Worm (Caenorhabditis elegans) whole organism, mixed stage, embryonic: Measurements from ENCODE around the gene frm-5.2.
"Not testable (repeated sequence)": the region's sequence is repeated elsewhere in the genome, so short reads cannot be mapped to it uniquely, and the experiment has no call there.

ENCODE experiments used
- elt-1 ChIP-seq: sonication (generic microtip); optimal IDR thresholded peaks from 2 replicates; lab custom pipeline; 2017; ENCODE audit warnings: missing genetic modification characterization, mild to moderate bottlenecking, missing compliant biosample characterization, antibody characterized with exemption, moderate library complexity, borderline replicate concordance; ENCODE audit not compliant: insufficient read depth
- mls-2 ChIP-seq: sonication (generic microtip); optimal IDR thresholded peaks from 2 replicates; lab custom pipeline; 2016; ENCODE audit warnings: mild to moderate bottlenecking, missing genetic modification characterization, moderate library complexity, missing compliant biosample characterization
- pha-4 ChIP-seq: fragments of 150-350 bp; optimal IDR thresholded peaks from 2 replicates; lab custom pipeline; 2018; ENCODE audit warnings: missing biosample characterization, missing genetic modification reagents, missing genetic modification characterization

The frm-5.2 gene

DNA sequence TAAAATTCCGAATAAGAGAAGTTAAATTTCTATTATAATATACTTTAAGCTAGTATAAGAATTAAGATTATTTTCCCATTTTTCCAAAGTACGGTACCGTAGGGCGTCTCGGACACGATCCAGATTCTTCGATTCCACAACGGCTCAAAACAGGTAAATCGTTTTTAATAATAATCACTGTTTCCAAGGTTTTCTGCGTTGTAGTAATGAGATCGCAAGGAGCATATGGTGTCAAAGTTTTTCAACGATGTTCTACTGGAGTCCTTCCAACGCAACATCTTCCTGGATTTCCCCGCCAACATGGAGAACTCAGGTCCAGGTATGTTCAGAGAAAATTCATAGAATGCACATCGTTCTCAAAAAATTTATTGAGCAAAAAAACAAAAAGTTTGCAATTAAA, 61.0 kb downstream of the frm-5.2 start, which contains the start of gene T05C7.7:
Gene T05C7.7, plus strand, starts transcription at position 301 of the 400 bp plus-strand sequence.
- not testable (repeated sequence) for TF ChIP-seq elt-1 (tag; lab: Kevin White, UChicago); mls-2; pha-4
